Worm (Caenorhabditis elegans) whole organism, late embryonic: Measurements from ENCODE around the gene vha-15.

Experiments
- ceh-22 ChIP-seq: sonication (generic microtip); optimal IDR thresholded peaks from 2 replicates; lab custom pipeline; 2017; ENCODE audit warnings: missing biosample characterization, missing genetic modification characterization
- ceh-45 ChIP-seq: fragments of 200-800 bp; sonication (Bioruptor generic); IDR thresholded peaks from 2 replicates; pipeline ENCODE4 v1.3.6; 2022; ENCODE audit warnings: missing genetic modification reagents, missing genetic modification characterization, missing compliant biosample characterization
- elt-2 ChIP-seq: sonication (generic microtip); optimal IDR thresholded peaks from 2 replicates; lab custom pipeline; 2016; ENCODE audit warnings: missing genetic modification reagents, missing genetic modification characterization, missing compliant biosample characterization
- ets-4 ChIP-seq: sonication (generic microtip); optimal IDR thresholded peaks from 2 replicates; lab custom pipeline; 2016; ENCODE audit warnings: missing genetic modification characterization, missing compliant biosample characterization
- fax-1 ChIP-seq: sonication (generic microtip); optimal IDR thresholded peaks from 2 replicates; lab custom pipeline; 2016; ENCODE audit warnings: missing genotype, missing genetic modification characterization, missing compliant biosample characterization
- mec-3 ChIP-seq: sonication (generic microtip); optimal IDR thresholded peaks from 2 replicates; lab custom pipeline; 2016; ENCODE audit warnings: borderline replicate concordance, missing genetic modification characterization, missing compliant biosample characterization
- nhr-11 ChIP-seq: fragments of 150-350 bp; optimal IDR thresholded peaks from 2 replicates; lab custom pipeline; 2014; ENCODE audit warnings: missing biosample characterization, missing genetic modification characterization

- TF ChIP-seq elt-2 (tag; lab: Kevin White, UChicago) (no peak), ets-4 (tag; lab: Kevin White, UChicago) (no peak), fax-1 (tag; lab: Kevin White, UChicago) (no peak), mec-3 (tag; lab: Kevin White, UChicago) (no peak), nhr-11 (tag; lab: Kevin White, UChicago) (no peak), ceh-22 (tag; lab: Kevin White, UChicago) (no peak), ceh-45 (GFP tag; lab: Robert Waterston, UW) (no peak)
Measured at ce11 chrX:2216662-2217061, 21.0 kb upstream of the vha-15 start.
